Worm (Caenorhabditis elegans) whole organism, early embryonic: ENCODE data around the gene nep-12.

Experiments used
- B0310.2 ChIP-seq: sonication (generic microtip); optimal IDR thresholded peaks from 2 replicates; lab custom pipeline; 2016; ENCODE audit warnings: mild to moderate bottlenecking, missing genetic modification characterization, missing compliant biosample characterization
- F13C5.2 ChIP-seq: sonication (generic microtip); optimal IDR thresholded peaks from 2 replicates; lab custom pipeline; 2017; ENCODE audit warnings: mild to moderate bottlenecking, missing genetic modification characterization, inconsistent platforms, missing compliant biosample characterization
- aly-1 ChIP-seq: sonication (generic microtip); optimal IDR thresholded peaks from 2 replicates; lab custom pipeline; 2016; ENCODE audit warnings: missing genetic modification characterization, missing compliant biosample characterization
- ama-1 ChIP-seq: fragments of 150-350 bp; optimal IDR thresholded peaks from 2 replicates; lab custom pipeline; 2014
- ceh-13 ChIP-seq: fragments of 200-800 bp; sonication (Bioruptor generic); optimal IDR thresholded peaks from 2 replicates; lab custom pipeline; 2018; ENCODE audit warnings: mild to moderate bottlenecking, missing genetic modification characterization, missing compliant biosample characterization
- ceh-36 ChIP-seq: sonication (generic microtip); optimal IDR thresholded peaks from 2 replicates; lab custom pipeline; 2016; ENCODE audit warnings: missing genetic modification characterization, inconsistent platforms, missing compliant biosample characterization
- ets-7 ChIP-seq: sonication (generic microtip); optimal IDR thresholded peaks from 2 replicates; lab custom pipeline; 2016; ENCODE audit warnings: missing genotype, missing genetic modification characterization, missing compliant biosample characterization
- flt-1 ChIP-seq: fragments of 200-800 bp; sonication (Bioruptor generic); IDR thresholded peaks from 2 replicates; pipeline ENCODE4 v1.3.6; 2022; ENCODE audit warnings: missing genetic modification characterization, missing compliant biosample characterization
- hmbx-1 ChIP-seq: sonication (generic microtip); optimal IDR thresholded peaks from 2 replicates; lab custom pipeline; 2016; ENCODE audit warnings: mild to moderate bottlenecking, missing genetic modification characterization, missing compliant biosample characterization
- hmg-4 ChIP-seq: fragments of 200-800 bp; sonication (Bioruptor generic); optimal IDR thresholded peaks from 2 replicates; lab custom pipeline; 2018; ENCODE audit warnings: mild to moderate bottlenecking, missing genetic modification characterization, missing compliant biosample characterization
- hnd-1 ChIP-seq: sonication (generic microtip); optimal IDR thresholded peaks from 2 replicates; lab custom pipeline; 2016; ENCODE audit warnings: missing genetic modification characterization, missing compliant biosample characterization
- pes-1 ChIP-seq: fragments of 200-800 bp; sonication (Bioruptor generic); IDR thresholded peaks from 2 replicates; pipeline ENCODE4 v1.3.6; 2022; ENCODE audit warnings: missing genetic modification reagents, missing genetic modification characterization, missing compliant biosample characterization
- scrt-1 ChIP-seq: fragments of 200-800 bp; sonication (Bioruptor generic); IDR thresholded peaks from 2 replicates; pipeline ENCODE4 v1.3.6; 2022; ENCODE audit warnings: missing genetic modification characterization, missing compliant biosample characterization
- sea-1 ChIP-seq: fragments of 200-800 bp; sonication (Bioruptor generic); conservative IDR thresholded peaks from 2 replicates; pipeline ENCODE4 v1.3.6; 2022; ENCODE audit warnings: missing genetic modification characterization, missing compliant biosample characterization
- tbx-11 ChIP-seq: fragments of 200-800 bp; sonication (Bioruptor generic); IDR thresholded peaks from 2 replicates; pipeline ENCODE4 v1.3.6; 2022; ENCODE audit warnings: missing genetic modification characterization, missing compliant biosample characterization
- tbx-37 ChIP-seq: fragments of 200-800 bp; sonication (Bioruptor generic); conservative IDR thresholded peaks from 2 replicates; pipeline ENCODE4 v1.3.6; 2022; ENCODE audit warnings: missing genetic modification reagents, missing genetic modification characterization, missing compliant biosample characterization
- tra-4 ChIP-seq: sonication (generic microtip); optimal IDR thresholded peaks from 2 replicates; lab custom pipeline; 2017; ENCODE audit warnings: missing genetic modification characterization, missing compliant biosample characterization

nep-12 gene

ce11 chrII:4727769-4728168 is 56.6 kb downstream of the nep-12 start, which contains the start of gene ttr-41:
Gene ttr-41, minus strand, starts transcription at chrII:4727869.
- TF ChIP-seq tbx-11 (GFP tag; lab: Robert Waterston, UW) (no peak), scrt-1 (GFP tag; lab: Robert Waterston, UW) (no peak), flt-1 (GFP tag; lab: Robert Waterston, UW) (no peak), ceh-13 (GFP tag; lab: Kevin White, UChicago) (no peak)

- no peak for TF ChIP-seq ceh-36 (tag; lab: Kevin White, UChicago)
- TF ChIP-seq ceh-13 (GFP tag; lab: Kevin White, UChicago): no peak
- TF ChIP-seq ets-7 (tag; lab: Kevin White, UChicago): no peak
- TF ChIP-seq hmbx-1 (tag; lab: Kevin White, UChicago): no peak
These were observed 57.5 kb downstream of the nep-12 start for ce11 chrII:4726750-4727384.

- no peak for TF ChIP-seq scrt-1 (GFP tag; lab: Robert Waterston, UW)
- TF ChIP-seq aly-1 (tag; lab: Kevin White, UChicago): no peak
- TF ChIP-seq pes-1 (GFP tag; lab: Robert Waterston, UW): no peak
- TF ChIP-seq hnd-1 (tag; lab: Kevin White, UChicago): no peak
- no peak for TF ChIP-seq tra-4
- no peak for TF ChIP-seq flt-1 (GFP tag; lab: Robert Waterston, UW)
- no peak for TF ChIP-seq ets-7 (tag; lab: Kevin White, UChicago)
- TF ChIP-seq tbx-11 (GFP tag; lab: Robert Waterston, UW): no peak
- no peak for TF ChIP-seq sea-1 (GFP tag; lab: Robert Waterston, UW)
- TF ChIP-seq B0310.2 (tag; lab: Kevin White, UChicago): no peak
- TF ChIP-seq tbx-37: no peak
- TF ChIP-seq ceh-13 (GFP tag; lab: Kevin White, UChicago): no peak
- no peak for TF ChIP-seq ceh-36 (tag; lab: Kevin White, UChicago)
- TF ChIP-seq ama-1: no peak
- TF ChIP-seq hmbx-1 (tag; lab: Kevin White, UChicago): no peak
- TF ChIP-seq F13C5.2: no peak
- no peak for TF ChIP-seq hmg-4 (GFP tag; lab: Kevin White, UChicago)
These were observed 58.2 kb downstream of the nep-12 start, which contains the start of gene F10G7.10 for ce11 chrII:4726120-4726519. Gene F10G7.10, minus strand, starts transcription at chrII:4726264.
